Worm (Caenorhabditis elegans) whole organism, mixed stage, embryonic: ENCODE results near the gene zfp-2.
A peak's percentile ranks its signal among the peaks of the same experiment; 100 is the strongest.

ENCODE experiments used
- M03D4.4 ChIP-seq: sonication (generic microtip); optimal IDR thresholded peaks from 2 replicates; lab custom pipeline; 2017; ENCODE audit warnings: mild to moderate bottlenecking, missing genetic modification characterization, missing compliant biosample characterization
- bed-3 ChIP-seq: fragments of 200-800 bp; sonication (Bioruptor generic); optimal IDR thresholded peaks from 3 replicates; lab custom pipeline; 2018; ENCODE audit warnings: mild to moderate bottlenecking, missing genetic modification characterization, moderate library complexity, missing compliant biosample characterization
- blmp-1 ChIP-seq: fragments of 150-350 bp; optimal IDR thresholded peaks from 2 replicates; lab custom pipeline; 2014; ENCODE audit warnings: missing biosample characterization, missing genetic modification characterization
- ceh-39 ChIP-seq: fragments of 150-350 bp; optimal IDR thresholded peaks from 2 replicates; lab custom pipeline; 2014; ENCODE audit warnings: missing biosample characterization, missing genetic modification characterization
- ceh-43 ChIP-seq: fragments of 200-800 bp; sonication (Bioruptor generic); optimal IDR thresholded peaks from 2 replicates; lab custom pipeline; 2018; ENCODE audit warnings: mild to moderate bottlenecking, missing genetic modification characterization, moderate library complexity, missing compliant biosample characterization
- ceh-83 ChIP-seq: fragments of 200-800 bp; sonication (Bioruptor generic); optimal IDR thresholded peaks from 2 replicates; lab custom pipeline; 2018; ENCODE audit warnings: mild to moderate bottlenecking, missing genetic modification characterization, missing compliant biosample characterization
- ces-1 ChIP-seq: fragments of 150-350 bp; optimal IDR thresholded peaks from 2 replicates; lab custom pipeline; 2014; ENCODE audit warnings: missing biosample characterization, missing genetic modification reagents, missing genetic modification characterization
- cnd-1 ChIP-seq: fragments of 200-800 bp; sonication (Bioruptor generic); optimal IDR thresholded peaks from 2 replicates; lab custom pipeline; 2018; ENCODE audit warnings: mild to moderate bottlenecking, missing genetic modification characterization, missing compliant biosample characterization
- drap-1 ChIP-seq: fragments of 200-800 bp; sonication (Bioruptor generic); optimal IDR thresholded peaks from 3 replicates; lab custom pipeline; 2018; ENCODE audit warnings: mild to moderate bottlenecking, missing genetic modification characterization, missing compliant biosample characterization
- elt-1 ChIP-seq: sonication (generic microtip); optimal IDR thresholded peaks from 2 replicates; lab custom pipeline; 2017; ENCODE audit warnings: missing genetic modification characterization, mild to moderate bottlenecking, missing compliant biosample characterization, antibody characterized with exemption, moderate library complexity, borderline replicate concordance; ENCODE audit not compliant: insufficient read depth
- elt-3 ChIP-seq: fragments of 150-350 bp; optimal IDR thresholded peaks from 2 replicates; lab custom pipeline; 2014; ENCODE audit warnings: missing biosample characterization, missing genetic modification characterization
- flh-1 ChIP-seq: fragments of 200-800 bp; sonication (Bioruptor generic); optimal IDR thresholded peaks from 2 replicates; lab custom pipeline; 2018; ENCODE audit warnings: mild to moderate bottlenecking, missing genetic modification characterization, moderate library complexity, missing compliant biosample characterization
- ham-2 ChIP-seq: fragments of 200-800 bp; sonication (Bioruptor generic); optimal IDR thresholded peaks from 2 replicates; lab custom pipeline; 2018; ENCODE audit warnings: mild to moderate bottlenecking, missing genetic modification characterization, missing compliant biosample characterization
- hlh-1 ChIP-seq: fragments of 150-350 bp; optimal IDR thresholded peaks from 2 replicates; lab custom pipeline; 2014; ENCODE audit warnings: missing biosample characterization, missing genetic modification reagents, missing genetic modification characterization
- lin-13 ChIP-seq: fragments of 150-350 bp; optimal IDR thresholded peaks from 2 replicates; lab custom pipeline; 2014; ENCODE audit warnings: missing biosample characterization, missing genetic modification characterization
- lin-32 ChIP-seq: fragments of 200-800 bp; sonication (Bioruptor generic); optimal IDR thresholded peaks from 2 replicates; lab custom pipeline; 2018; ENCODE audit warnings: mild to moderate bottlenecking, missing genetic modification characterization, missing compliant biosample characterization
- lsy-2 ChIP-seq: fragments of 150-350 bp; optimal IDR thresholded peaks from 2 replicates; lab custom pipeline; 2014; ENCODE audit warnings: missing biosample characterization, missing genetic modification characterization
- mab-5 ChIP-seq: fragments of 150-350 bp; optimal IDR thresholded peaks from 2 replicates; lab custom pipeline; 2014; ENCODE audit warnings: missing biosample characterization, missing genetic modification characterization
- mep-1 ChIP-seq: fragments of 150-350 bp; optimal IDR thresholded peaks from 2 replicates; lab custom pipeline; 2017; ENCODE audit warnings: missing biosample characterization, missing genetic modification reagents, missing genetic modification characterization, inconsistent platforms
- mls-2 ChIP-seq: sonication (generic microtip); optimal IDR thresholded peaks from 2 replicates; lab custom pipeline; 2016; ENCODE audit warnings: mild to moderate bottlenecking, missing genetic modification characterization, moderate library complexity, missing compliant biosample characterization
- nhr-12 ChIP-seq: fragments of 150-350 bp; optimal IDR thresholded peaks from 2 replicates; lab custom pipeline; 2014; ENCODE audit warnings: missing biosample characterization, missing genetic modification characterization
- nhr-2 ChIP-seq: fragments of 150-350 bp; optimal IDR thresholded peaks from 2 replicates; lab custom pipeline; 2014; ENCODE audit warnings: missing biosample characterization, missing genetic modification characterization
- nhr-237 ChIP-seq: fragments of 150-350 bp; optimal IDR thresholded peaks from 2 replicates; lab custom pipeline; 2014; ENCODE audit warnings: missing biosample characterization, missing genetic modification characterization
- nhr-28 ChIP-seq: fragments of 150-350 bp; optimal IDR thresholded peaks from 2 replicates; lab custom pipeline; 2014; ENCODE audit warnings: missing biosample characterization, missing genetic modification characterization
- nhr-76 ChIP-seq: sonication (generic microtip); optimal IDR thresholded peaks from 2 replicates; lab custom pipeline; 2017; ENCODE audit warnings: missing biosample characterization, missing genetic modification characterization
- pha-4 ChIP-seq: fragments of 150-350 bp; optimal IDR thresholded peaks from 2 replicates; lab custom pipeline; 2018; ENCODE audit warnings: missing biosample characterization, missing genetic modification reagents, missing genetic modification characterization
- sem-2 ChIP-seq: fragments of 200-800 bp; sonication (Bioruptor generic); optimal IDR thresholded peaks from 2 replicates; lab custom pipeline; 2018; ENCODE audit warnings: mild to moderate bottlenecking, missing genetic modification characterization, missing compliant biosample characterization
- snpc-4 ChIP-seq: fragments of 150-350 bp; optimal IDR thresholded peaks from 2 replicates; lab custom pipeline; 2014; ENCODE audit warnings: missing biosample characterization, missing genetic modification characterization
- sptf-1 ChIP-seq: sonication (generic microtip); optimal IDR thresholded peaks from 2 replicates; lab custom pipeline; 2017; ENCODE audit warnings: mild to moderate bottlenecking, missing genetic modification characterization, moderate library complexity, missing compliant biosample characterization
- tbx-8 ChIP-seq: fragments of 200-800 bp; sonication (Bioruptor generic); optimal IDR thresholded peaks from 2 replicates; lab custom pipeline; 2018; ENCODE audit warnings: mild to moderate bottlenecking, missing genetic modification characterization, moderate library complexity, missing compliant biosample characterization
- unc-120 ChIP-seq: sonication (generic microtip); optimal IDR thresholded peaks from 2 replicates; lab custom pipeline; 2017; ENCODE audit warnings: missing genetic modification characterization, missing compliant biosample characterization; ENCODE audit not compliant: poor library complexity, severe bottlenecking
- unc-39 ChIP-seq: fragments of 150-350 bp; optimal IDR thresholded peaks from 2 replicates; lab custom pipeline; 2014; ENCODE audit warnings: missing biosample characterization, missing genetic modification characterization
- unc-62 ChIP-seq: fragments of 150-350 bp; optimal IDR thresholded peaks from 2 replicates; lab custom pipeline; 2014; ENCODE audit warnings: missing biosample characterization, missing genetic modification reagents, missing genetic modification characterization
- zip-8 ChIP-seq: fragments of 150-350 bp; optimal IDR thresholded peaks from 2 replicates; lab custom pipeline; 2014; ENCODE audit warnings: missing biosample characterization, missing genetic modification characterization
- ztf-11 ChIP-seq: fragments of 150-350 bp; optimal IDR thresholded peaks from 2 replicates; lab custom pipeline; 2014; ENCODE audit warnings: missing biosample characterization, missing genetic modification characterization

zfp-2 gene

DNA sequence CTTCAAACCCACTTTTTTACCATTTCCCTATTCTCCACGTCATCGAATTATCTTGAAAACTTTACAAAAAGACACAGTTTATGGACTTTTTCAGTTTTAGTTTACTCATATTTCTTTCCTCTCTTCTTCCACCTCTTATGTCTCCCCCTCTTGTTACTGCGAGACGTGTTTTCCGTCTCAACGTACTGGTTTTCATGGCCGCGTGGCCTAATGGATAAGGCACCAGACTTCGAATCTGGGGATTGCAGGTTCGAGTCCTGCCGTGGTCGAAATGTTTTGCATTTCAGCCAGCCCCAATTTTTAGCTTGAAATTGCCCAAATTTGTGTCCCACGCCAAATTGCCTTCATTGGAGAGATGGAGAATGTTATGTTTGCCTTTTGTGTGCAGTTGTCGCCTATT, 8.6 kb downstream of the zfp-2 start:
- TF ChIP-seq nhr-28 (tag; lab: Kevin White, UChicago) (no peak), cnd-1 (tag; lab: Kevin White, UChicago) (peak; percentile 93), unc-120 (tag; lab: Kevin White, UChicago) (peak; percentile 84), ceh-39 (no peak), lsy-2 (tag; lab: Kevin White, UChicago) (no peak), mab-5 (tag; lab: Kevin White, UChicago) (no peak), ztf-11 (peak; percentile 22), nhr-76 (tag; lab: Kevin White, UChicago) (no peak), unc-39 (tag; lab: Kevin White, UChicago) (peak; percentile 57), mls-2 (tag; lab: Kevin White, UChicago) (peak; percentile 95), hlh-1 (tag; lab: Kevin White, UChicago) (peak; percentile 23), sptf-1 (tag; lab: Kevin White, UChicago) (peak; percentile 95), zip-8 (tag; lab: Kevin White, UChicago) (no peak), lin-13 (tag; lab: Kevin White, UChicago) (no peak), drap-1 (GFP tag; lab: Kevin White, UChicago) (peak; percentile 92), nhr-2 (tag; lab: Kevin White, UChicago) (no peak), bed-3 (peak; percentile 85), nhr-237 (tag; lab: Kevin White, UChicago) (no peak), ceh-43 (GFP tag; lab: Kevin White, UChicago) (peak; percentile 90), blmp-1 (tag; lab: Kevin White, UChicago) (no peak), sem-2 (GFP tag; lab: Kevin White, UChicago) (peak; percentile 90), snpc-4 (tag; lab: Kevin White, UChicago) (no peak), nhr-12 (tag; lab: Kevin White, UChicago) (no peak), elt-3 (tag; lab: Kevin White, UChicago) (no peak), M03D4.4 (tag; lab: Kevin White, UChicago) (peak; percentile 94), ces-1 (GFP tag; lab: Kevin White, UChicago) (peak; percentile 21), ham-2 (GFP tag; lab: Kevin White, UChicago) (peak; percentile 75), tbx-8 (GFP tag; lab: Kevin White, UChicago) (peak; percentile 85), lin-32 (GFP tag; lab: Kevin White, UChicago) (peak; percentile 86), elt-1 (tag; lab: Kevin White, UChicago) (no peak), flh-1 (GFP tag; lab: Kevin White, UChicago) (peak; percentile 79), unc-62 (GFP tag; lab: Kevin White, UChicago) (peak; percentile 17), ceh-83 (GFP tag; lab: Kevin White, UChicago) (peak; percentile 91), pha-4 (tag; lab: Kevin White, UChicago) (no peak), mep-1 (tag; lab: Kevin White, UChicago) (peak; percentile 6)

DNA sequence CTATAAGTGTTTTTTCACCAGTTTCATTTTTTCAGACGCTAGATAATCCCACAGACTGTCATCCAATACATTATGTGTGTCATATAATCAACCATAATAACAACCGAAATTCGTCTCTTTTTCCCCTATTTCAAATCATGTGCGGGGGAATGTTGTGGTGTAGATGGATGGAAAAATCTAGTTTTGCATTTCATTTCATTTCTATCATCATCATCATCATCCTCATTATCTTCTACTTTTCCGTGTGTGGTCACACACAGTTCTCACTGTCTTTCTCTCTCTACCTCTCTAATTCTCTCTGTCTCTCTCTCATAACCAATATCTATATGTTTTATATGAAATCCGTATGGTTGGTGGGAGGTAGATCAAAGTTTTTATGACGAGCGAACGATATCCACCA, 16.0 kb downstream of the zfp-2 start:
- TF ChIP-seq ceh-43 (GFP tag; lab: Kevin White, UChicago): no peak
- TF ChIP-seq ceh-39: no peak
- peak; percentile 22 for TF ChIP-seq blmp-1 (tag; lab: Kevin White, UChicago)

DNA sequence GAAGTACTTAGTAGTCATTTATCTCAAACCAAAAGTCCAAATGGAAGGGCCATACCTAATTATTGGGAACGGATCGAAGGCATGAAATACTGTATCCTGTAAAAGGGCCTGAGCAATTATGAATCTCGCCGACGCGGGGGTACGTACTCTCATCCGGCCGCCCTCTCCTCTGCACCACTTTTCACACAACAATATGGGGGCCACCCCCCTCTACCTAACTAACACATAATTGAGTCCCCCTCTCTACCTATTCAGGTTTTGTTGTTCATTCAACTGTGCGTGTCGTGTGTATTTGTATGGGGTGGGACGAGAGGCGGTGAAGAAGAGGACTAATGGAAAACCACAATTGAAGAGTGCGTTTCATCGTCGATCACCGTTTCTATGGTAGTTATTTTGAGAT, 17.0 kb downstream of the zfp-2 start:
- peak; percentile 69 for TF ChIP-seq sptf-1 (tag; lab: Kevin White, UChicago)
- TF ChIP-seq drap-1 (GFP tag; lab: Kevin White, UChicago): peak; percentile 13
- no peak for TF ChIP-seq elt-3 (tag; lab: Kevin White, UChicago)
- no peak for TF ChIP-seq blmp-1 (tag; lab: Kevin White, UChicago)
- peak; percentile 12 for TF ChIP-seq ham-2 (GFP tag; lab: Kevin White, UChicago)
- peak; percentile 77 for TF ChIP-seq ceh-43 (GFP tag; lab: Kevin White, UChicago)
- TF ChIP-seq ces-1 (GFP tag; lab: Kevin White, UChicago): no peak
- TF ChIP-seq sem-2 (GFP tag; lab: Kevin White, UChicago): no peak
- peak; percentile 59 for TF ChIP-seq mls-2 (tag; lab: Kevin White, UChicago)
- TF ChIP-seq lin-32 (GFP tag; lab: Kevin White, UChicago): no peak
- no peak for TF ChIP-seq elt-1 (tag; lab: Kevin White, UChicago)
- no peak for TF ChIP-seq lsy-2 (tag; lab: Kevin White, UChicago)
- TF ChIP-seq mep-1 (tag; lab: Kevin White, UChicago): no peak
- TF ChIP-seq, all 35 proteins: peak for 5
